Worm (Caenorhabditis elegans): ENCODE data around the gene R160.2.

Gene R160.2

ce11 chrX:4370756-4371155 lies 5.9 kb downstream of the R160.2 start, which contains the start of gene R160.5:
TSS of gene R160.5 (minus strand) at chrX:4370856.
- TF ChIP-seq lsl-1 (GFP tag; optimal IDR thresholded peaks at IDR 0.05) (no peak), bed-1 (GFP tag; IDR thresholded peaks at IDR 0.05) (no peak), B0261.1 (tag; optimal IDR thresholded peaks at IDR 0.05) (no peak), lin-35 (GFP tag; optimal IDR thresholded peaks at IDR 0.05) (no peak), hrde-1 (tag; optimal IDR thresholded peaks at IDR 0.05; ENCODE audit: borderline replicate concordance) (no peak), akir-1 (GFP tag; optimal IDR thresholded peaks at IDR 0.05) (no peak)

DNA sequence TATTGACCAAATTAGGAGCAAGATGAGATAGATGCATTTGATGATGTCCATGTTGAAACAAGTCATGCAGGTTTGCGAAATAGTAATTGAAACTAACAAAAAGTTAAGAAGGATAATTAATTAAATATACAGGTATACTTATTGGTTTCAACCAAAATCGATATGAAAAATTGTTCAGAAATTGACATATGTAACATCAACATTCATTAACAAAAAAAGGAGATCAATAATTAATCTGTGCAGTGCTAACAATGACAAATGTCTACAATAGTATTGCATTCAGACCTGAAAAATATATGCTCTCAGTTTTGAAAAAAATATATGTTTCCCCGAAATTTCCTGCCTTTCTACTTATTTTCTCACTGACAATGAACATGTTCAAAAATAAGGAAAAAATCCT lies 7.9 kb downstream of the R160.2 start, which contains the start of gene R160.4:
R160.4 (minus strand) TSS at position 101 of the 400 bp plus-strand sequence.
- TF ChIP-seq fkh-3 (tag; optimal IDR thresholded peaks at IDR 0.05): no peak
- TF ChIP-seq efl-1 (GFP tag; optimal IDR thresholded peaks at IDR 0.05): no peak
- no peak for TF ChIP-seq Y79H2A.3 (GFP tag; conservative IDR thresholded peaks at IDR 0.05)
- TF ChIP-seq lin-40 (tag; optimal IDR thresholded peaks at IDR 0.05): no peak
- TF ChIP-seq madf-6 (GFP tag; IDR thresholded peaks at IDR 0.05): no peak
- no peak for TF ChIP-seq aptf-2 (GFP tag; conservative IDR thresholded peaks at IDR 0.05)
- TF ChIP-seq F10E7.11 (tag; optimal IDR thresholded peaks at IDR 0.05): no peak
- TF ChIP-seq hsf-1 (GFP tag; IDR thresholded peaks at IDR 0.05): no peak
- no peak for TF ChIP-seq B0336.3 (GFP tag; IDR thresholded peaks at IDR 0.05)
- TF ChIP-seq chd-7 (tag; optimal IDR thresholded peaks at IDR 0.05): no peak
- no peak for TF ChIP-seq rec-8 (tag; optimal IDR thresholded peaks at IDR 0.05)
- TF ChIP-seq Y56A3A.18 (GFP tag; IDR thresholded peaks at IDR 0.05): no peak
- TF ChIP-seq somi-1 (GFP tag; optimal IDR thresholded peaks at IDR 0.05): no peak
- no peak for TF ChIP-seq dpff-1 (tag; optimal IDR thresholded peaks at IDR 0.05)
- TF ChIP-seq C17E4.6 (GFP tag; IDR thresholded peaks at IDR 0.05): no peak
- no peak for TF ChIP-seq snpc-3.4 (tag; optimal IDR thresholded peaks at IDR 0.05)
- TF ChIP-seq F39B2.1 (GFP tag; IDR thresholded peaks at IDR 0.05): no peak
- no peak for TF ChIP-seq ekl-4 (GFP tag; IDR thresholded peaks at IDR 0.05)
- TF ChIP-seq ztf-25 (GFP tag; IDR thresholded peaks at IDR 0.05): no peak

DNA sequence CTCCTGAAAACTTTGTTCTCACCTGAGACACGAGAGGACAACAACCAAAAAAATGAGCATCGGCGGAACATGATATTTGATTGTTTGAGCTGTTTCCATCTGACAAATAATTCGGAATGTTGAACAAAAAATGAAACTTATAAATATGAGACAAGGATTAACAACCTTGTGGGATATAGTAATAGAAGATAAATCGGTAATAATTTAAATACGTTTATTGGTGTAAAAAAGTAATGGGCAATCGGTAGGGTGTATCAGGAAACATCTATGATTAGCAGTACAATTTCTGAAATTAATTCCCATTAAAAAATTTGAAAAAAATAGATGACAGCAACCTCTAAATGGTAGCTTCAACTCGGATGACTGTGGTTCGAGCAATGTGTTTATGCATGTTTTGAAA lies 9.3 kb downstream of the R160.2 start, which contains the start of gene R160.10:
R160.10 (minus strand) TSS at position 101 of the 400 bp plus-strand sequence.
- no peak for TF ChIP-seq attf-5 (GFP tag; optimal IDR thresholded peaks at IDR 0.05)
- no peak for TF ChIP-seq ztf-25 (GFP tag; IDR thresholded peaks at IDR 0.05)
- no peak for TF ChIP-seq Y95B8A.8 (GFP tag; IDR thresholded peaks at IDR 0.05)
- no peak for TF ChIP-seq tbx-9 (tag; optimal IDR thresholded peaks at IDR 0.05; ENCODE audit: borderline replicate concordance)
- no peak for TF ChIP-seq gei-17 (GFP tag; optimal IDR thresholded peaks at IDR 0.05)
- TF ChIP-seq Y53G8AR.9 (GFP tag; conservative IDR thresholded peaks at IDR 0.05): no peak
- TF ChIP-seq bed-2 (GFP tag; IDR thresholded peaks at IDR 0.05): no peak
- TF ChIP-seq ceh-40 (GFP tag; IDR thresholded peaks at IDR 0.05): no peak
- no peak for TF ChIP-seq snpc-4 (GFP tag; optimal IDR thresholded peaks at IDR 0.05)
- TF ChIP-seq snpc-4 (tag; optimal IDR thresholded peaks at IDR 0.05): no peak
- TF ChIP-seq sdz-38 (tag; optimal IDR thresholded peaks at IDR 0.05): no peak
- no peak for TF ChIP-seq aptf-3 (GFP tag; IDR thresholded peaks at IDR 0.05)
- TF ChIP-seq hsf-1 (GFP tag; IDR thresholded peaks at IDR 0.05): no peak
- no peak for TF ChIP-seq snpc-1.1 (tag; optimal IDR thresholded peaks at IDR 0.05; ENCODE audit: insufficient read depth)
- no peak for TF ChIP-seq rec-8 (tag; optimal IDR thresholded peaks at IDR 0.05)

All from whole organism, young adult.